Worm (Caenorhabditis elegans) whole organism, L2 larva: ENCODE measurements around the gene srh-180.

ENCODE experiments used
- R02D3.7 ChIP-seq: fragments of 150-350 bp; optimal IDR thresholded peaks from 2 replicates; lab custom pipeline; 2014; ENCODE audit warnings: missing biosample characterization, missing genetic modification characterization
- ama-1 ChIP-seq: fragments of 150-350 bp; optimal IDR thresholded peaks from 2 replicates; lab custom pipeline; 2018; ENCODE audit warnings: inconsistent platforms
- egl-27 ChIP-seq: sonication (generic microtip); optimal IDR thresholded peaks from 3 replicates; lab custom pipeline; 2017; ENCODE audit warnings: missing biosample characterization, missing genetic modification reagents, missing genetic modification characterization
- elt-3 ChIP-seq: sonication (generic microtip); optimal IDR thresholded peaks from 2 replicates; lab custom pipeline; 2017; ENCODE audit warnings: missing biosample characterization, missing genetic modification characterization
- mdl-1 ChIP-seq, 2 experiments: fragments of 150-350 bp in 1 of 2; sonication (generic microtip) in 1 of 2; optimal IDR thresholded peaks; 2 replicates each; lab custom pipeline; 2017; ENCODE audit warnings: missing biosample characterization in 2 of 2, missing genetic modification characterization in 2 of 2
- nhr-10 ChIP-seq: sonication (generic microtip); optimal IDR thresholded peaks from 2 replicates; lab custom pipeline; 2017; ENCODE audit warnings: missing biosample characterization, missing genetic modification characterization
- nhr-12 ChIP-seq: fragments of 150-350 bp; optimal IDR thresholded peaks from 2 replicates; lab custom pipeline; 2014; ENCODE audit warnings: missing biosample characterization, missing genetic modification characterization
- skn-1 ChIP-seq: sonication (generic microtip); optimal IDR thresholded peaks from 2 replicates; lab custom pipeline; 2017; ENCODE audit warnings: missing biosample characterization, missing genetic modification characterization
- unc-39 ChIP-seq: fragments of 150-350 bp; optimal IDR thresholded peaks from 2 replicates; lab custom pipeline; 2014; ENCODE audit warnings: missing biosample characterization, missing genetic modification characterization
- unc-62 ChIP-seq: fragments of 150-350 bp; optimal IDR thresholded peaks from 2 replicates; lab custom pipeline; 2014; ENCODE audit warnings: missing biosample characterization, missing genetic modification reagents, missing genetic modification characterization
- zag-1 ChIP-seq: fragments of 150-350 bp; optimal IDR thresholded peaks from 2 replicates; lab custom pipeline; 2014; ENCODE audit warnings: missing biosample characterization, missing genetic modification characterization

DNA sequence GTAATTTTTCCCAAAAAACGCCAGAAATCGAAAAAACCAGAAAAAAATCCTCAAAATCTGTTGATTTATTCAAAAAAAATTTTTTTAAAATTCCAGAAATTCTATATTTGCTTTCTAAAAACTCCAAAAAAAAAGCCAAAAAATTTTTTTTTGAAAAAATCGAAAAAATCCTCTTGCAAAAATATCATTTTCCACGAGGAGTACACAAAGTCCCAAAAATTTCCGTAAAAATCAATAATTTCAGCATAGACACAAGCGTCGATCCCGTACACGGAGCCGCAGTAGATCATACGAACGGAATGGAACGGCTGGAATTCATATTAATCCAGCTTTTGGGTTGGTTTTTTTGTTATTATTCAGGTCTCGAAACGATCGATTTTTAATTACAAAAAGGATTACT lies 50.8 kb downstream of the srh-180 start:
- TF ChIP-seq nhr-12 (tag; lab: Kevin White, UChicago) (no peak), nhr-10 (tag; lab: Kevin White, UChicago) (no peak), mdl-1 (tag; optimal IDR thresholded peaks at IDR 0.05; lab: Kevin White, UChicago) (no peak), ama-1 (lab: Kevin White, UChicago) (no peak), elt-3 (tag; lab: Kevin White, UChicago) (no peak), unc-39 (tag; lab: Kevin White, UChicago) (no peak), zag-1 (no peak), unc-62 (no peak), skn-1 (no peak), egl-27 (tag; lab: Kevin White, UChicago) (no peak), R02D3.7 (tag; lab: Kevin White, UChicago) (no peak)
